Worm (Caenorhabditis elegans): ENCODE measurements around the gene srw-41.

ce11 chrV:16695499-16695898, 1.8 kb upstream of the srw-41 start:
- no peak for TF ChIP-seq fos-1 (tag; optimal IDR thresholded peaks at IDR 0.05)
- no peak for TF ChIP-seq nhr-237 (tag; optimal IDR thresholded peaks at IDR 0.05)
- no peak for TF ChIP-seq pha-4 (tag; optimal IDR thresholded peaks at IDR 0.05)
- no peak for TF ChIP-seq lin-15B (tag; optimal IDR thresholded peaks at IDR 0.05)
- no peak for TF ChIP-seq tbx-2 (tag; optimal IDR thresholded peaks at IDR 0.05)
- TF ChIP-seq nhr-11 (tag; optimal IDR thresholded peaks at IDR 0.05) = no peak
- no peak for TF ChIP-seq zag-1 (tag; optimal IDR thresholded peaks at IDR 0.05)
- no peak for TF ChIP-seq snpc-4 (tag; optimal IDR thresholded peaks at IDR 0.05)
- TF ChIP-seq nhr-76 (tag; optimal IDR thresholded peaks at IDR 0.05) = no peak
- no peak for TF ChIP-seq ceh-28 (tag; optimal IDR thresholded peaks at IDR 0.05)
- no peak for TF ChIP-seq nhr-28 (tag; optimal IDR thresholded peaks at IDR 0.05)
- no peak for TF ChIP-seq elt-1 (tag; optimal IDR thresholded peaks at IDR 0.05)
